Fruit fly (Drosophila melanogaster) whole organism, prepupa: ENCODE data around the gene CG11854.

Experiments used
- CG10631 ChIP-seq: fragments of 200-800 bp; sonication (Bioruptor generic); optimal IDR thresholded peaks from 2 replicates; lab custom pipeline; 2016; ENCODE audit warnings: missing biosample characterization, missing genetic modification characterization
- CG10669 ChIP-seq: fragments of 200-800 bp; sonication (Bioruptor generic); optimal IDR thresholded peaks from 3 replicates; lab custom pipeline; 2018; ENCODE audit warnings: missing biosample characterization, mild to moderate bottlenecking, missing genetic modification characterization, moderate library complexity
- CG11294 ChIP-seq: fragments of 200-800 bp; sonication (Bioruptor generic); IDR thresholded peaks from 2 replicates; pipeline ENCODE4 v1.3.6; 2022; ENCODE audit warnings: missing biosample characterization, missing genetic modification characterization
- CG11762 ChIP-seq: fragments of 200-800 bp; sonication (Bioruptor generic); optimal IDR thresholded peaks from 3 replicates; lab custom pipeline; 2016; ENCODE audit warnings: missing biosample characterization, missing genetic modification characterization; ENCODE audit not compliant: insufficient read depth
- CG11902 ChIP-seq: fragments of 200-800 bp; sonication (Bioruptor generic); optimal IDR thresholded peaks from 3 replicates; lab custom pipeline; 2016; ENCODE audit warnings: missing biosample characterization, missing genetic modification characterization
- CG15336 ChIP-seq: fragments of 200-800 bp; sonication (Bioruptor generic); IDR thresholded peaks from 2 replicates; pipeline ENCODE4 v1.3.6; 2022; ENCODE audit warnings: missing biosample characterization, missing genetic modification characterization
- CG1621 ChIP-seq: fragments of 200-800 bp; sonication (Bioruptor generic); optimal IDR thresholded peaks from 3 replicates; lab custom pipeline; 2018; ENCODE audit warnings: missing biosample characterization, mild to moderate bottlenecking, missing genetic modification characterization
- CG16779 ChIP-seq: fragments of 200-800 bp; sonication (Bioruptor generic); optimal IDR thresholded peaks from 3 replicates; lab custom pipeline; 2017; ENCODE audit warnings: missing biosample characterization, mild to moderate bottlenecking, missing genetic modification characterization
- CG31627 ChIP-seq: fragments of 200-800 bp; sonication (Bioruptor generic); optimal IDR thresholded peaks from 3 replicates; lab custom pipeline; 2016; ENCODE audit warnings: missing biosample characterization, missing genetic modification characterization
- CG32006 ChIP-seq: fragments of 200-800 bp; sonication (Bioruptor generic); optimal IDR thresholded peaks from 3 replicates; lab custom pipeline; 2017; ENCODE audit warnings: missing biosample characterization, mild to moderate bottlenecking, missing genetic modification characterization
- CG34406 ChIP-seq: fragments of 200-800 bp; sonication (Bioruptor generic); optimal IDR thresholded peaks from 3 replicates; lab custom pipeline; 2016; ENCODE audit warnings: missing biosample characterization, missing genetic modification characterization
- CG3919 ChIP-seq: fragments of 200-800 bp; sonication (Bioruptor generic); optimal IDR thresholded peaks from 3 replicates; lab custom pipeline; 2016; ENCODE audit warnings: missing biosample characterization, missing genetic modification characterization
- CG4318 ChIP-seq: fragments of 200-800 bp; sonication (Bioruptor generic); optimal IDR thresholded peaks from 3 replicates; lab custom pipeline; 2017; ENCODE audit warnings: missing biosample characterization, mild to moderate bottlenecking, missing genetic modification characterization
- CG6163 ChIP-seq: fragments of 200-800 bp; sonication (Bioruptor generic); IDR thresholded peaks from 3 replicates; pipeline ENCODE4 v1.3.6; 2022; ENCODE audit warnings: missing biosample characterization, missing genetic modification characterization
- CG6276 ChIP-seq: fragments of 200-800 bp; sonication (Bioruptor generic); optimal IDR thresholded peaks from 2 replicates; lab custom pipeline; 2017; ENCODE audit warnings: missing biosample characterization, mild to moderate bottlenecking, missing genetic modification characterization
- CG6808 ChIP-seq: fragments of 200-800 bp; sonication (Bioruptor generic); optimal IDR thresholded peaks from 3 replicates; lab custom pipeline; 2017; ENCODE audit warnings: missing biosample characterization, missing genetic modification characterization, mild to moderate bottlenecking, moderate library complexity, missing genetic modification reagents
- CG6854 ChIP-seq: fragments of 200-800 bp; sonication (Bioruptor generic); optimal IDR thresholded peaks from 2 replicates; lab custom pipeline; 2017; ENCODE audit warnings: missing biosample characterization, mild to moderate bottlenecking, missing genetic modification characterization
- CG7368 ChIP-seq: fragments of 200-800 bp; sonication (Bioruptor generic); optimal IDR thresholded peaks from 3 replicates; lab custom pipeline; 2016; ENCODE audit warnings: missing biosample characterization, missing genetic modification characterization
- CG8319 ChIP-seq: fragments of 200-800 bp; sonication (Bioruptor generic); optimal IDR thresholded peaks from 3 replicates; lab custom pipeline; 2016; ENCODE audit warnings: missing biosample characterization, missing genetic modification characterization
- CG8632 ChIP-seq: fragments of 200-800 bp; sonication (Bioruptor generic); optimal IDR thresholded peaks from 3 replicates; lab custom pipeline; 2016; ENCODE audit warnings: missing biosample characterization, missing genetic modification characterization
- CG9139 ChIP-seq: fragments of 200-800 bp; sonication (Bioruptor generic); optimal IDR thresholded peaks from 3 replicates; lab custom pipeline; 2017; ENCODE audit warnings: missing biosample characterization, mild to moderate bottlenecking, missing genetic modification characterization
- Eip78C ChIP-seq: fragments of 200-800 bp; sonication (Bioruptor generic); peaks from one replicate; lab custom pipeline; 2016; ENCODE audit warnings: missing biosample characterization, missing genetic modification characterization
- Ets21C ChIP-seq: fragments of 200-800 bp; sonication (Bioruptor generic); optimal IDR thresholded peaks from 3 replicates; lab custom pipeline; 2016; ENCODE audit warnings: missing biosample characterization, missing genetic modification characterization
- Ets96B ChIP-seq: fragments of 200-800 bp; optimal IDR thresholded peaks from 2 replicates; lab custom pipeline; 2019; ENCODE audit warnings: missing biosample characterization, mild to moderate bottlenecking, missing genetic modification characterization, moderate library complexity
- Gug ChIP-seq: fragments of 200-800 bp; sonication (Bioruptor generic); IDR thresholded peaks from 2 replicates; pipeline ENCODE4 v1.3.6; 2022; ENCODE audit warnings: missing biosample characterization, missing genetic modification characterization
- Hr38 ChIP-seq: sonication (Bioruptor generic); optimal IDR thresholded peaks from 2 replicates; lab custom pipeline; 2016; ENCODE audit warnings: missing biosample characterization, missing genetic modification characterization
- Hr39 ChIP-seq: fragments of 200-800 bp; sonication (Bioruptor generic); optimal IDR thresholded peaks from 2 replicates; lab custom pipeline; 2016; ENCODE audit warnings: missing biosample characterization, missing genetic modification characterization
- Hr4 ChIP-seq: fragments of 200-800 bp; sonication (Bioruptor generic); optimal IDR thresholded peaks from 3 replicates; lab custom pipeline; 2016; ENCODE audit warnings: missing biosample characterization, missing genetic modification characterization
- Met ChIP-seq: fragments of 200-800 bp; sonication (Bioruptor generic); optimal IDR thresholded peaks from 3 replicates; lab custom pipeline; 2016; ENCODE audit warnings: missing biosample characterization, missing genetic modification characterization
- OdsH ChIP-seq: fragments of 200-800 bp; sonication (Bioruptor generic); optimal IDR thresholded peaks from 3 replicates; lab custom pipeline; 2016; ENCODE audit warnings: missing biosample characterization, missing genetic modification characterization
- Smox ChIP-seq: fragments of 200-800 bp; sonication (Bioruptor generic); optimal IDR thresholded peaks from 3 replicates; lab custom pipeline; 2016; ENCODE audit warnings: missing biosample characterization, missing genetic modification characterization
- Sox102F ChIP-seq: fragments of 200-800 bp; sonication (Bioruptor generic); optimal IDR thresholded peaks from 2 replicates; lab custom pipeline; 2016; ENCODE audit warnings: missing biosample characterization, mild to moderate bottlenecking, missing genetic modification characterization
- Sox14 ChIP-seq: fragments of 200-800 bp; sonication (Bioruptor generic); optimal IDR thresholded peaks from 3 replicates; lab custom pipeline; 2016; ENCODE audit warnings: missing biosample characterization, missing genetic modification characterization
- Sox15 ChIP-seq: fragments of 200-800 bp; sonication (Bioruptor generic); optimal IDR thresholded peaks from 3 replicates; lab custom pipeline; 2016; ENCODE audit warnings: missing biosample characterization, missing genetic modification characterization
- achi ChIP-seq: fragments of 200-800 bp; sonication (Bioruptor generic); optimal IDR thresholded peaks from 3 replicates; lab custom pipeline; 2016; ENCODE audit warnings: missing biosample characterization, missing genetic modification characterization
- cyc ChIP-seq: fragments of 200-800 bp; sonication (Bioruptor generic); optimal IDR thresholded peaks from 3 replicates; lab custom pipeline; 2016; ENCODE audit warnings: missing biosample characterization, missing genetic modification characterization
- dac ChIP-seq: fragments of 200-800 bp; sonication (Bioruptor generic); optimal IDR thresholded peaks from 2 replicates; lab custom pipeline; 2017; ENCODE audit warnings: missing biosample characterization, mild to moderate bottlenecking, missing genetic modification characterization
- dsx ChIP-seq: fragments of 200-800 bp; optimal IDR thresholded peaks from 3 replicates; lab custom pipeline; 2019; ENCODE audit warnings: missing biosample characterization, mild to moderate bottlenecking, missing genetic modification characterization, moderate library complexity; ENCODE audit not compliant: poor library complexity, severe bottlenecking
- eg ChIP-seq: fragments of 200-800 bp; sonication (Bioruptor generic); IDR thresholded peaks from 3 replicates; pipeline ENCODE4 v1.3.6; 2022; ENCODE audit warnings: missing biosample characterization, missing genetic modification characterization
- esn ChIP-seq: fragments of 200-800 bp; sonication (Bioruptor generic); optimal IDR thresholded peaks from 2 replicates; lab custom pipeline; 2016; ENCODE audit warnings: missing biosample characterization, mild to moderate bottlenecking, missing genetic modification characterization, moderate library complexity
- fd85E ChIP-seq: fragments of 200-800 bp; sonication (Bioruptor generic); optimal IDR thresholded peaks from 3 replicates; lab custom pipeline; 2016; ENCODE audit warnings: missing biosample characterization, missing genetic modification characterization
- fkh ChIP-seq: fragments of 200-800 bp; sonication (Bioruptor generic); optimal IDR thresholded peaks from 3 replicates; lab custom pipeline; 2017; ENCODE audit warnings: missing biosample characterization, mild to moderate bottlenecking, missing genetic modification characterization, moderate library complexity
- lz ChIP-seq: fragments of 200-800 bp; sonication (Bioruptor generic); optimal IDR thresholded peaks from 3 replicates; lab custom pipeline; 2016; ENCODE audit warnings: missing biosample characterization, missing genetic modification characterization
- net ChIP-seq: fragments of 200-800 bp; sonication (Bioruptor generic); optimal IDR thresholded peaks from 3 replicates; lab custom pipeline; 2016; ENCODE audit warnings: missing biosample characterization, missing genetic modification characterization
- pdm3 ChIP-seq: fragments of 200-800 bp; sonication (Bioruptor generic); optimal IDR thresholded peaks from 3 replicates; lab custom pipeline; 2016; ENCODE audit warnings: missing biosample characterization, missing genetic modification characterization
- salr ChIP-seq, 2 experiments: fragments of 200-800 bp; sonication (Bioruptor generic); optimal IDR thresholded peaks; 3 replicates each; lab custom pipeline; 2016 to 2018; ENCODE audit warnings: missing biosample characterization in 2 of 2, missing genetic modification characterization in 2 of 2, mild to moderate bottlenecking in 1 of 2
- spab ChIP-seq: fragments of 200-800 bp; sonication (Bioruptor generic); optimal IDR thresholded peaks from 2 replicates; lab custom pipeline; 2017; ENCODE audit warnings: missing biosample characterization, mild to moderate bottlenecking, missing genetic modification characterization, missing genetic modification reagents
- ss ChIP-seq, 2 experiments: fragments of 200-800 bp; sonication (Bioruptor generic); optimal IDR thresholded peaks; 2 replicates in 1 of 2; 3 replicates in 1 of 2; lab custom pipeline; 2017 to 2018; ENCODE audit warnings: mild to moderate bottlenecking in 2 of 2, missing biosample characterization in 2 of 2, missing genetic modification characterization in 2 of 2, moderate library complexity in 1 of 2
- svp ChIP-seq: fragments of 200-800 bp; sonication (Bioruptor generic); peaks from one replicate; lab custom pipeline; 2016; ENCODE audit warnings: missing biosample characterization, missing genetic modification characterization
- topi ChIP-seq: fragments of 200-800 bp; sonication (Bioruptor generic); optimal IDR thresholded peaks from 3 replicates; lab custom pipeline; 2016; ENCODE audit warnings: missing biosample characterization, missing genetic modification characterization
- vri ChIP-seq: fragments of 200-800 bp; sonication (Bioruptor generic); optimal IDR thresholded peaks from 3 replicates; lab custom pipeline; 2016; ENCODE audit warnings: missing biosample characterization, mild to moderate bottlenecking, missing genetic modification characterization

CG11854 gene

DNA sequence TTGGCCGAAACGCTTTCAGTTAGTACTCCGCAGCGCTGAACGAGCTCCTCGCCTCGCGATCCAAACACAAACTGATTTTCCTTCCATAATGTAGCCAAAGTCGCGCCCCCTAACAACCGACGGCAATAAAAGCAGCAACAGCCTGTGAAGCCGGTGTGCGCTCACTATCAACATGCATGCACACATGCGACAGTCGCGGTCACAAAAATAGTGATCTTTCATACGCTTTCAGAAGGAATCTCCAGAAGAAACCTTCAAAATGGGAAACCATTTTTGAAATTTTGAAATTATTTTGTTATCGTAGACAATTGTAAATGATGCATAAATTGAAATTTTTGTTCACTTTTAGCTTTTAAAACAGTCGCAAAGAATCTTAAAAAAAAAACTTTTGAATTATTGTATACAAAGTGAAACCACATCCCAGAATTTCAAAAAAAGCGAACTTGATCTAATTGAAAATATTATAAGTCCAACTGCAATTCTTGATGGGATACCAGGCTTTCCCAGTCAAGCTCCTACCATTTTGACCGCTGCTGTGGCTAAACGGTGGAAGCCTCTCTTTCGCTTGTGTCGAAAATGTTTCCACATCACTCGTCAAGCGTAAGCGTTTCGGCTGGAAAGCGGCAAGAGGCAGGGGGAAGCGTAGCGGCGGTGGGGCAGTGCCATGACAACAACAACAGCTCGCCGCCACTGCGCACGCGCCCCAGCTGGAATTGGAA, 9.4 kb upstream of the CG11854 start, which contains the start of gene Cad96Cb:
Gene Cad96Cb, minus strand, starts transcription at position 51 of the 719 bp plus-strand sequence.
- TF ChIP-seq Sox14 (GFP tag; lab: Kevin White, UChicago) (peak; percentile 94), Met (GFP tag; lab: Kevin White, UChicago) (peak; percentile 95), pdm3 (peak; percentile 92), CG32006 (peak; percentile 98), lz (GFP tag; lab: Kevin White, UChicago) (peak; percentile 92), CG8319 (GFP tag; lab: Kevin White, UChicago) (peak; percentile 89), Hr4 (GFP tag; lab: Kevin White, UChicago) (peak; percentile 96), ss (GFP tag; optimal IDR thresholded peaks at IDR 0.05; lab: Kevin White, UChicago) (peak; percentile 92), vri (GFP tag; lab: Kevin White, UChicago) (peak; percentile 79), CG11762 (GFP tag; lab: Kevin White, UChicago) (peak; percentile 93), CG11902 (GFP tag; lab: Kevin White, UChicago) (peak; percentile 85), fkh (GFP tag; lab: Kevin White, UChicago) (no peak), CG7368 (peak; percentile 80), Smox (GFP tag; lab: Kevin White, UChicago) (peak; percentile 91), esn (GFP tag; lab: Kevin White, UChicago) (peak; percentile 95), Hr38 (peak; percentile 12), dsx (GFP tag; lab: Kevin White, UChicago) (peak; percentile 80), CG3919 (GFP tag; lab: Kevin White, UChicago) (peak; percentile 95), CG6808 (GFP tag; lab: Kevin White, UChicago) (peak; percentile 93), eg (GFP tag; lab: Robert Waterston, UW) (peak; percentile 80; the same call in 2 of the 3 replicates), CG1621 (peak; percentile 71), Ets96B (tag; lab: Kevin White, UChicago) (peak; percentile 83), Ets21C (GFP tag; lab: Kevin White, UChicago) (peak; percentile 86), CG6163 (GFP tag; lab: Robert Waterston, UW) (peak; percentile 81), Gug (GFP tag; lab: Robert Waterston, UW) (peak; percentile 79), Sox15 (GFP tag; lab: Kevin White, UChicago) (peak; percentile 84), Hr39 (GFP tag; lab: Kevin White, UChicago) (peak; percentile 92), dac (GFP tag; lab: Kevin White, UChicago) (peak; percentile 91), svp (GFP tag; lab: Kevin White, UChicago) (peak; percentile 98), CG6276 (GFP tag; lab: Kevin White, UChicago) (peak; percentile 97), CG10631 (peak; percentile 88), CG11294 (GFP tag; lab: Robert Waterston, UW) (peak; percentile 61), OdsH (peak; percentile 93), CG15336 (GFP tag; lab: Robert Waterston, UW) (peak; percentile 90), salr (GFP tag; optimal IDR thresholded peaks at IDR 0.05; lab: Kevin White, UChicago) (peak; percentile 57 to 98), spab (GFP tag; lab: Kevin White, UChicago) (peak; percentile 93), Eip78C (GFP tag; lab: Kevin White, UChicago) (peak; percentile 99), topi (GFP tag; lab: Kevin White, UChicago) (peak; percentile 95), CG31627 (peak; percentile 92), CG10669 (GFP tag; lab: Kevin White, UChicago) (peak; percentile 89), fd85E (GFP tag; lab: Kevin White, UChicago) (peak; percentile 57), CG9139 (GFP tag; lab: Kevin White, UChicago) (peak; percentile 79), CG4318 (GFP tag; lab: Kevin White, UChicago) (peak; percentile 95), achi (GFP tag; lab: Kevin White, UChicago) (peak; percentile 93), CG6854 (GFP tag; lab: Kevin White, UChicago) (peak; percentile 87), Sox102F (GFP tag; lab: Kevin White, UChicago) (peak; percentile 92), CG16779 (tag; lab: Kevin White, UChicago) (peak; percentile 92), CG8632 (peak; percentile 89), net (peak; percentile 94), CG34406 (GFP tag; lab: Kevin White, UChicago) (peak; percentile 89), cyc (GFP tag; lab: Kevin White, UChicago) (peak; percentile 93)
